Worm (Caenorhabditis elegans) whole organism, L4 larva: ENCODE results near the gene str-44.

ENCODE experiments used
- D1046.2 ChIP-seq: fragments of 200-800 bp; sonication (Bioruptor generic); IDR thresholded peaks from 2 replicates; pipeline ENCODE4 v1.3.6; 2022; ENCODE audit warnings: missing genetic modification characterization, missing compliant biosample characterization
- F49E8.2 ChIP-seq: sonication (generic microtip); optimal IDR thresholded peaks from 2 replicates; lab custom pipeline; 2016; ENCODE audit warnings: missing compliant biosample characterization, mild to moderate bottlenecking, missing genetic modification characterization, borderline replicate concordance
- T26A8.4 ChIP-seq: fragments of 200-800 bp; sonication (Bioruptor generic); IDR thresholded peaks from 2 replicates; pipeline ENCODE4 v1.3.6; 2022; ENCODE audit warnings: missing genetic modification characterization, missing compliant biosample characterization
- Y5F2A.4 ChIP-seq: fragments of 200-800 bp; sonication (Bioruptor generic); optimal IDR thresholded peaks from 2 replicates; lab custom pipeline; 2018; ENCODE audit warnings: mild to moderate bottlenecking, missing genetic modification characterization, missing compliant biosample characterization
- Y75B8A.6 ChIP-seq: fragments of 200-800 bp; sonication (Bioruptor generic); IDR thresholded peaks from 2 replicates; pipeline ENCODE4 v1.3.6; 2022; ENCODE audit warnings: missing genetic modification reagents, missing genetic modification characterization, missing compliant biosample characterization
- ZK546.5 ChIP-seq, 2 experiments: sonication (generic microtip); optimal IDR thresholded peaks; 2 replicates each; lab custom pipeline; 2017; ENCODE audit warnings: missing biosample characterization in 2 of 2, missing genetic modification characterization in 2 of 2
- aha-1 ChIP-seq: fragments of 150-350 bp; peaks from one replicate; lab custom pipeline; 2014; ENCODE audit warnings: missing biosample characterization, missing genetic modification characterization
- aly-2 ChIP-seq: sonication (generic microtip); optimal IDR thresholded peaks from 2 replicates; lab custom pipeline; 2018; ENCODE audit warnings: missing biosample characterization, missing genetic modification characterization
- arid-1 ChIP-seq: fragments of 200-800 bp; sonication (Bioruptor generic); conservative IDR thresholded peaks from 2 replicates; pipeline ENCODE4 v1.3.6; 2022; ENCODE audit warnings: missing genetic modification reagents, missing genetic modification characterization, missing compliant biosample characterization
- ceh-20 ChIP-seq: fragments of 200-800 bp; sonication (Bioruptor generic); IDR thresholded peaks from 2 replicates; pipeline ENCODE4 v1.3.6; 2022; ENCODE audit warnings: missing genetic modification reagents, missing genetic modification characterization, missing compliant biosample characterization
- ces-1 ChIP-seq: fragments of 150-350 bp; sonication (generic microtip); optimal IDR thresholded peaks from 4 replicates; lab custom pipeline; 2014; ENCODE audit warnings: missing biosample characterization, missing genetic modification reagents, missing genetic modification characterization
- daf-12 ChIP-seq: fragments of 150-350 bp; optimal IDR thresholded peaks from 2 replicates; lab custom pipeline; 2014; ENCODE audit warnings: missing biosample characterization, missing genetic modification reagents, missing genetic modification characterization
- daf-16 ChIP-seq, 3 experiments: sonication (generic microtip); optimal IDR thresholded peaks; 2 replicates each; lab custom pipeline; 2016 to 2017; ENCODE audit warnings: missing genetic modification characterization in 3 of 3, missing genetic modification reagents in 3 of 3, mild to moderate bottlenecking in 2 of 3, missing compliant biosample characterization in 2 of 3, missing biosample characterization in 1 of 3, moderate library complexity in 1 of 3
- daf-19 ChIP-seq: fragments of 200-800 bp; sonication (Bioruptor generic); conservative IDR thresholded peaks from 2 replicates; pipeline ENCODE4 v1.3.6; 2022; ENCODE audit warnings: missing genetic modification characterization, missing compliant biosample characterization
- daf-8 ChIP-seq: fragments of 200-800 bp; sonication (Bioruptor generic); IDR thresholded peaks from 2 replicates; pipeline ENCODE4 v1.3.6; 2022; ENCODE audit warnings: missing genetic modification characterization, missing compliant biosample characterization
- dmd-8 ChIP-seq: fragments of 200-800 bp; sonication (Bioruptor generic); IDR thresholded peaks from 2 replicates; pipeline ENCODE4 v1.3.6; 2022; ENCODE audit warnings: missing genetic modification characterization, missing compliant biosample characterization
- dmd-9 ChIP-seq: fragments of 200-800 bp; sonication (Bioruptor generic); IDR thresholded peaks from 2 replicates; pipeline ENCODE4 v1.3.6; 2022; ENCODE audit warnings: missing genetic modification reagents, missing genetic modification characterization, missing compliant biosample characterization
- duxl-1 ChIP-seq: sonication (generic microtip); optimal IDR thresholded peaks from 2 replicates; lab custom pipeline; 2016; ENCODE audit warnings: mild to moderate bottlenecking, missing genetic modification characterization, moderate library complexity, missing compliant biosample characterization; ENCODE audit not compliant: poor library complexity
- dve-1 ChIP-seq: sonication (generic microtip); optimal IDR thresholded peaks from 2 replicates; lab custom pipeline; 2017; ENCODE audit warnings: antibody characterized with exemption, mild to moderate bottlenecking, missing genetic modification characterization, missing compliant biosample characterization; ENCODE audit not compliant: insufficient read depth
- egl-27 ChIP-seq: sonication (generic microtip); optimal IDR thresholded peaks from 3 replicates; lab custom pipeline; 2017; ENCODE audit warnings: missing biosample characterization, missing genetic modification reagents, missing genetic modification characterization
- hif-1 ChIP-seq, 2 experiments: sonication (generic microtip); optimal IDR thresholded peaks; 2 replicates each; lab custom pipeline; 2016 to 2017; ENCODE audit warnings: missing compliant biosample characterization in 2 of 2, missing genetic modification characterization in 2 of 2, missing genetic modification reagents in 2 of 2, missing genotype in 2 of 2, mild to moderate bottlenecking in 1 of 2
- lim-7 ChIP-seq: fragments of 200-800 bp; sonication (Bioruptor generic); IDR thresholded peaks from 2 replicates; pipeline ENCODE4 v1.3.6; 2022; ENCODE audit warnings: missing genetic modification characterization, missing compliant biosample characterization
- lin-1 ChIP-seq: fragments of 200-800 bp; sonication (Bioruptor generic); IDR thresholded peaks from 2 replicates; pipeline ENCODE4 v1.3.6; 2022; ENCODE audit warnings: missing genetic modification reagents, missing genetic modification characterization, missing compliant biosample characterization
- lin-29 ChIP-seq: fragments of 200-800 bp; sonication (Bioruptor generic); IDR thresholded peaks from 2 replicates; pipeline ENCODE4 v1.3.6; 2022; ENCODE audit warnings: missing genetic modification reagents, missing genetic modification characterization, missing compliant biosample characterization
- lin-38 ChIP-seq: fragments of 200-800 bp; sonication (Bioruptor generic); IDR thresholded peaks from 2 replicates; pipeline ENCODE4 v1.3.6; 2022; ENCODE audit warnings: missing genetic modification reagents, missing genetic modification characterization, missing compliant biosample characterization
- lin-39 ChIP-seq: fragments of 150-350 bp; optimal IDR thresholded peaks from 2 replicates; lab custom pipeline; 2014; ENCODE audit warnings: missing biosample characterization, missing genetic modification reagents, missing genetic modification characterization
- lsy-2 ChIP-seq, 2 experiments: fragments of 150-350 bp in 1 of 2; sonication (generic microtip) in 1 of 2; optimal IDR thresholded peaks; 2 replicates each; lab custom pipeline; 2014 to 2017; ENCODE audit warnings: missing biosample characterization in 2 of 2, missing genetic modification characterization in 2 of 2
- mdl-1 ChIP-seq, 2 experiments: fragments of 150-350 bp in 1 of 2; sonication (generic microtip) in 1 of 2; optimal IDR thresholded peaks; 2 replicates each; lab custom pipeline; 2014 to 2017; ENCODE audit warnings: missing biosample characterization in 2 of 2, missing genetic modification characterization in 2 of 2
- mdt-29 ChIP-seq: fragments of 200-800 bp; sonication (Bioruptor generic); IDR thresholded peaks from 2 replicates; pipeline ENCODE4 v1.3.6; 2022; ENCODE audit warnings: missing genetic modification reagents, missing genetic modification characterization, missing compliant biosample characterization
- mes-2 ChIP-seq: sonication (generic microtip); optimal IDR thresholded peaks from 2 replicates; lab custom pipeline; 2016; ENCODE audit warnings: missing genotype, mild to moderate bottlenecking, missing genetic modification characterization, missing compliant biosample characterization; ENCODE audit not compliant: poor library complexity, severe bottlenecking
- nhr-11 ChIP-seq: fragments of 150-350 bp; optimal IDR thresholded peaks from 2 replicates; lab custom pipeline; 2014; ENCODE audit warnings: missing biosample characterization, missing genetic modification characterization
- nhr-237 ChIP-seq: sonication (generic microtip); optimal IDR thresholded peaks from 2 replicates; lab custom pipeline; 2017; ENCODE audit warnings: missing biosample characterization, missing genetic modification characterization
- nhr-25 ChIP-seq: sonication (generic microtip); optimal IDR thresholded peaks from 2 replicates; lab custom pipeline; 2017; ENCODE audit warnings: missing genetic modification characterization, mild to moderate bottlenecking, missing compliant biosample characterization, antibody characterized with exemption, moderate library complexity, borderline replicate concordance; ENCODE audit not compliant: insufficient read depth
- nhr-28 ChIP-seq: fragments of 150-350 bp; optimal IDR thresholded peaks from 2 replicates; lab custom pipeline; 2014; ENCODE audit warnings: missing biosample characterization, missing genetic modification characterization
- nhr-6 ChIP-seq: fragments of 150-350 bp; optimal IDR thresholded peaks from 2 replicates; lab custom pipeline; 2014; ENCODE audit warnings: missing biosample characterization, missing genetic modification characterization
- nhr-77 ChIP-seq: fragments of 150-350 bp; optimal IDR thresholded peaks from 2 replicates; lab custom pipeline; 2014; ENCODE audit warnings: missing biosample characterization, missing genetic modification characterization
- saeg-2 ChIP-seq: fragments of 200-800 bp; sonication (Bioruptor generic); IDR thresholded peaks from 2 replicates; pipeline ENCODE4 v1.3.6; 2022; ENCODE audit warnings: missing genetic modification reagents, missing genetic modification characterization, missing compliant biosample characterization
- sdz-12 ChIP-seq: fragments of 200-800 bp; sonication (Bioruptor generic); optimal IDR thresholded peaks from 2 replicates; lab custom pipeline; 2018; ENCODE audit warnings: mild to moderate bottlenecking, missing genetic modification characterization, missing compliant biosample characterization
- skn-1 ChIP-seq: fragments of 150-350 bp; optimal IDR thresholded peaks from 2 replicates; lab custom pipeline; 2014; ENCODE audit warnings: missing biosample characterization, missing genetic modification characterization
- snpc-1.2 ChIP-seq: fragments of 200-800 bp; sonication (Bioruptor generic); IDR thresholded peaks from 2 replicates; pipeline ENCODE4 v1.3.6; 2022; ENCODE audit warnings: missing genetic modification reagents, missing genetic modification characterization, missing compliant biosample characterization
- spr-1 ChIP-seq: sonication (generic microtip); optimal IDR thresholded peaks from 2 replicates; lab custom pipeline; 2016; ENCODE audit warnings: mild to moderate bottlenecking, missing genetic modification characterization, missing compliant biosample characterization
- spr-3 ChIP-seq: fragments of 200-800 bp; sonication (Bioruptor generic); optimal IDR thresholded peaks from 2 replicates; lab custom pipeline; 2018; ENCODE audit warnings: mild to moderate bottlenecking, missing genetic modification characterization, missing compliant biosample characterization
- tag-97 ChIP-seq: fragments of 200-800 bp; sonication (Bioruptor generic); IDR thresholded peaks from 2 replicates; pipeline ENCODE4 v1.3.6; 2022; ENCODE audit warnings: missing genetic modification characterization, missing compliant biosample characterization
- tra-1 ChIP-seq: fragments of 200-800 bp; sonication (Bioruptor generic); IDR thresholded peaks from 2 replicates; pipeline ENCODE4 v1.3.6; 2022; ENCODE audit warnings: missing genetic modification reagents, missing genetic modification characterization, missing compliant biosample characterization
- unc-62 ChIP-seq, 3 experiments: fragments of 150-350 bp in 1 of 3; sonication (generic microtip); optimal IDR thresholded peaks in 2 of 3; peaks in 1 of 3; 1 replicate in 1 of 3; 2 replicates in 2 of 3; lab custom pipeline; 2014 to 2017; ENCODE audit warnings: missing biosample characterization in 3 of 3, missing genetic modification characterization in 3 of 3, missing genetic modification reagents in 3 of 3, missing genotype in 1 of 3
- zfp-2 ChIP-seq: sonication (generic microtip); optimal IDR thresholded peaks from 2 replicates; lab custom pipeline; 2016; ENCODE audit warnings: mild to moderate bottlenecking, missing genetic modification characterization, missing compliant biosample characterization
- zfp-3 ChIP-seq: fragments of 200-800 bp; sonication (Bioruptor generic); conservative IDR thresholded peaks from 2 replicates; pipeline ENCODE4 v1.3.6; 2022; ENCODE audit warnings: missing genetic modification reagents, missing genetic modification characterization, missing compliant biosample characterization
- zip-2 ChIP-seq: fragments of 150-350 bp; optimal IDR thresholded peaks from 2 replicates; lab custom pipeline; 2014; ENCODE audit warnings: missing biosample characterization, missing genetic modification characterization

The str-44 gene

ce11 chrIV:7139143-7139542 lies 37.8 kb upstream of the str-44 start:
- TF ChIP-seq unc-62 (GFP tag; optimal IDR thresholded peaks at IDR 0.05 in 1 of 2; lab: Kevin White, UChicago) (peak in 1 of 2 experiments; percentile 97), unc-62 (tag; optimal IDR thresholded peaks at IDR 0.05; lab: Kevin White, UChicago) (no peak), T26A8.4 (no peak)

DNA sequence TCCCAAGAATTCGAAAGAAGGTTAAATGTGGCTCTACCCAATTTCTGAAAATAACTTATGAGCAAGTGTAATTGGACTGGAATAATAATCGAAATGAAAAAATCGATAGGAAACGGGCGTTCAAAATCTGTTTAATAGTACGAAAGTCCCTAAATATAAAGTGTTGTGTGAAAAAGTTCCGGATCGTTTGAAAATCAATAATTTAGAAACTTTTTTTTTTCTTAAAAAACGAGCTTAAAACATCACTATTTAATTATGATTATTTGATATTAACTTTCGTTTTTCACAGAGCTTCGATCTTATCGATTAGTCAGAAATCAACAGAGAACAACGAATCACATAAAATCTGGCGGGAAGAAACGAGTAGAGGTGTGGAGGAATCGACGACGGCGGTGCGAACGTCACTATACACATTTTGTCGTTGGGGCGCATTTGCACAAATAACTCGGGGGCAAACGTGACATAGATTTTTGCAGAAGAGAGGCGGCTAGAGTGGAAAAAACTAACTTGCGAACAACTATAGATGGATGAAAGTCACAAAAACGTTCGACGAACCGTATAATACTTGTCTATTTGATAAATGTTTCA lies 32.2 kb upstream of the str-44 start, which contains the start of gene hecd-1:
Gene hecd-1, minus strand, starts transcription at position 51 of the 588 bp plus-strand sequence.
- TF ChIP-seq lin-39 (tag; lab: Kevin White, UChicago) (no peak), lin-29 (GFP tag; lab: Robert Waterston, UW) (no peak), tra-1 (GFP tag; lab: Robert Waterston, UW) (no peak), daf-12 (tag; lab: Kevin White, UChicago) (no peak), lin-1 (GFP tag; lab: Robert Waterston, UW) (no peak), daf-19 (GFP tag; lab: Robert Waterston, UW) (no peak), saeg-2 (no peak), Y75B8A.6 (GFP tag; lab: Robert Waterston, UW) (no peak), daf-8 (GFP tag; lab: Robert Waterston, UW) (no peak), ces-1 (GFP tag; lab: Kevin White, UChicago) (no peak), duxl-1 (tag; lab: Kevin White, UChicago) (no peak), nhr-77 (no peak), hif-1 (tag; optimal IDR thresholded peaks at IDR 0.05; lab: Kevin White, UChicago) (no peak), ceh-20 (GFP tag; lab: Robert Waterston, UW) (no peak), aly-2 (tag; lab: Kevin White, UChicago) (no peak), aha-1 (peak; percentile 79), zfp-3 (GFP tag; lab: Robert Waterston, UW) (no peak), lin-38 (GFP tag; lab: Robert Waterston, UW) (peak; percentile 68), sdz-12 (GFP tag; lab: Kevin White, UChicago) (no peak), F49E8.2 (tag; lab: Kevin White, UChicago) (no peak), ZK546.5 (tag; optimal IDR thresholded peaks at IDR 0.05; lab: Kevin White, UChicago) (no peak), spr-3 (no peak), dve-1 (peak; percentile 16), Y5F2A.4 (GFP tag; lab: Kevin White, UChicago) (no peak), dmd-9 (GFP tag; lab: Robert Waterston, UW) (no peak), tag-97 (GFP tag; lab: Robert Waterston, UW) (no peak), skn-1 (tag; lab: Kevin White, UChicago) (no peak), spr-1 (no peak), nhr-28 (tag; lab: Kevin White, UChicago) (peak; percentile 40), nhr-6 (tag; lab: Kevin White, UChicago) (no peak), lim-7 (GFP tag; lab: Robert Waterston, UW) (no peak), nhr-237 (tag; lab: Kevin White, UChicago) (no peak), mdt-29 (GFP tag; lab: Robert Waterston, UW) (no peak), daf-16 (GFP tag; optimal IDR thresholded peaks at IDR 0.05; lab: Kevin White, UChicago) (no peak), daf-16 (tag; optimal IDR thresholded peaks at IDR 0.05; lab: Kevin White, UChicago) (no peak), nhr-25 (tag; lab: Kevin White, UChicago) (no peak), egl-27 (no peak), lsy-2 (tag; optimal IDR thresholded peaks at IDR 0.05; lab: Kevin White, UChicago) (peak in 1 of 2 experiments; percentile 56), dmd-8 (GFP tag; lab: Robert Waterston, UW) (no peak), D1046.2 (GFP tag; lab: Robert Waterston, UW) (no peak), nhr-11 (no peak), zip-2 (tag; lab: Kevin White, UChicago) (no peak), arid-1 (GFP tag; lab: Robert Waterston, UW) (no peak), mdl-1 (tag; optimal IDR thresholded peaks at IDR 0.05; lab: Kevin White, UChicago) (peak in 1 of 2 experiments; percentile 25), mes-2 (tag; lab: Kevin White, UChicago) (peak; percentile 13), snpc-1.2 (GFP tag; lab: Robert Waterston, UW) (no peak), zfp-2 (tag; lab: Kevin White, UChicago) (no peak)
